Fruit fly (Drosophila melanogaster): ENCODE results near the gene Anp.

Gene Anp

DNA sequence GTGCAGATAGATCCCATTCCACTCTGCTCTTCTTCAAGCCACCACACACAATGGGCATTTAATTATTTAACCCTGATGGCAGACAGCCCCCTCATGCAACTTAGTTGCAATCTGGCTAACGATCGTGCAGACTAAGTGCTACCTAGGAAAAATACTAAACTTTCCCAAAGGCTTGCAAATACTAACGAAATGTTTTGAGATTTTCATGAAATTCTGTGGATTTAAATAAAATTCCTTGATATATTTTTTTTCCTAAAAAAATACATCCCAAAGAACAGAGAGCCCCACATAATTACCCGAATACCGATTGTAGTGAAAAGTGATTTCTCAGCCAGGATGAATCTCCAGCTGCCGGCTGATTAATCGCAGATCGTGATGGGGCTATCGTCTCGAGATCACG, 49.8 kb downstream of the Anp start:
- TF ChIP-seq Hr96 (GFP tag; optimal IDR thresholded peaks at IDR 0.05) (no peak), Crg-1 (GFP tag; optimal IDR thresholded peaks at IDR 0.05) (no peak), pad (GFP tag; optimal IDR thresholded peaks at IDR 0.05) (no peak), toe (GFP tag; optimal IDR thresholded peaks at IDR 0.05) (no peak)
